Worm (Caenorhabditis elegans): ENCODE results near the gene ttc-7.

Gene ttc-7

ce11 chrIII:1859532-1859931 lies 697 bp upstream of the ttc-7 start, which contains the start of gene ddp-1 (continued):
- peak; percentile 87 for TF ChIP-seq F23B12.7 (tag; optimal IDR thresholded peaks at IDR 0.05; ENCODE audit: insufficient read depth)
- TF ChIP-seq F33H1.4 (GFP tag; IDR thresholded peaks at IDR 0.05) = peak; percentile 84
- TF ChIP-seq D2030.7 (GFP tag; IDR thresholded peaks at IDR 0.05) = peak; percentile 88
- peak; percentile 86 for TF ChIP-seq ceh-79 (tag; optimal IDR thresholded peaks at IDR 0.05)
- TF ChIP-seq Y95B8A.8 (GFP tag; IDR thresholded peaks at IDR 0.05) = peak; percentile 82; the same call in 1 of the 2 replicates
- peak; percentile 85 for TF ChIP-seq chd-7 (tag; optimal IDR thresholded peaks at IDR 0.05)
- TF ChIP-seq ceh-58 (GFP tag; IDR thresholded peaks at IDR 0.05) = peak; percentile 79; the same call in 1 of the 2 replicates
- peak; percentile 96 for TF ChIP-seq B0336.3 (GFP tag; IDR thresholded peaks at IDR 0.05)
- peak; percentile 73 for TF ChIP-seq madf-8 (GFP tag; conservative IDR thresholded peaks at IDR 0.05)
- TF ChIP-seq nhr-27 (tag; optimal IDR thresholded peaks at IDR 0.05) = peak; percentile 55
- TF ChIP-seq snpc-1.3 (tag; optimal IDR thresholded peaks at IDR 0.05; ENCODE audit: insufficient read depth) = peak; percentile 86
- no peak for TF ChIP-seq sea-2 (GFP tag; IDR thresholded peaks at IDR 0.05)
- peak; percentile 96 for TF ChIP-seq lin-40 (tag; optimal IDR thresholded peaks at IDR 0.05)
- peak; percentile 99 for TF ChIP-seq dpl-1 (GFP tag; optimal IDR thresholded peaks at IDR 0.05)
- peak; percentile 57; the same call in 1 of the 2 replicates for TF ChIP-seq attf-6 (GFP tag; IDR thresholded peaks at IDR 0.05)
- TF ChIP-seq bed-2 (GFP tag; IDR thresholded peaks at IDR 0.05) = no peak
- TF ChIP-seq tbp1 (GFP tag; optimal IDR thresholded peaks at IDR 0.05) = peak; percentile 76
- TF ChIP-seq ztf-25 (GFP tag; IDR thresholded peaks at IDR 0.05) = no peak
- peak; percentile 81 for TF ChIP-seq B0035.1 (tag; optimal IDR thresholded peaks at IDR 0.05)
- peak in 1 of 2 experiments; percentile 53 for TF ChIP-seq rec-8 (tag; optimal IDR thresholded peaks at IDR 0.05)
- peak; percentile 86 for TF ChIP-seq lir-1 (GFP tag; conservative IDR thresholded peaks at IDR 0.05)
- TF ChIP-seq him-1 (tag; optimal IDR thresholded peaks at IDR 0.05) = peak; percentile 72
- TF ChIP-seq madf-10 (tag; optimal IDR thresholded peaks at IDR 0.05) = peak; percentile 80
- peak; percentile 67; the same call in 1 of the 2 replicates for TF ChIP-seq ceh-91 (GFP tag; IDR thresholded peaks at IDR 0.05)
- peak; percentile 88 for TF ChIP-seq F57C9.4 (tag; optimal IDR thresholded peaks at IDR 0.05)
- TF ChIP-seq ceh-100 (GFP tag; IDR thresholded peaks at IDR 0.05) = peak; percentile 84
- peak; percentile 88 for TF ChIP-seq lin-26 (GFP tag; IDR thresholded peaks at IDR 0.05)
- TF ChIP-seq ztf-26 (tag; optimal IDR thresholded peaks at IDR 0.05) = peak; percentile 93
- peak; percentile 75 for TF ChIP-seq zim-3 (tag; optimal IDR thresholded peaks at IDR 0.05)
- TF ChIP-seq ama-1 (optimal IDR thresholded peaks at IDR 0.05) = no peak
- peak in 1 of 2 experiments; percentile 13 for TF ChIP-seq ama-1 (GFP tag; optimal IDR thresholded peaks at IDR 0.05)
- TF ChIP-seq unc-130 (GFP tag; optimal IDR thresholded peaks at IDR 0.05) = peak; percentile 54
- TF ChIP-seq lsy-27 (tag; optimal IDR thresholded peaks at IDR 0.05; ENCODE audit: borderline replicate concordance, insufficient read depth) = peak; percentile 64
- peak; percentile 47; the same call in 1 of the 2 replicates for TF ChIP-seq cebp-1 (GFP tag; IDR thresholded peaks at IDR 0.05)
- TF ChIP-seq cebp-1 (tag; optimal IDR thresholded peaks at IDR 0.05) = peak; percentile 94
- no peak for TF ChIP-seq ets-4 (GFP tag; optimal IDR thresholded peaks at IDR 0.05)
- TF ChIP-seq zfh-2 (GFP tag; conservative IDR thresholded peaks at IDR 0.05) = peak; percentile 62
- TF ChIP-seq ceh-40 (GFP tag; IDR thresholded peaks at IDR 0.05) = no peak
- peak; percentile 94; the same call in 1 of the 2 replicates for TF ChIP-seq cebp-2 (GFP tag; IDR thresholded peaks at IDR 0.05)
- peak; percentile 72; the same call in 1 of the 2 replicates for TF ChIP-seq egl-18 (GFP tag; IDR thresholded peaks at IDR 0.05)
- peak; percentile 72 for TF ChIP-seq sptf-2 (GFP tag; optimal IDR thresholded peaks at IDR 0.05)
- TF ChIP-seq nhr-179 (tag; optimal IDR thresholded peaks at IDR 0.05) = no peak
- TF ChIP-seq sdz-38 (tag; optimal IDR thresholded peaks at IDR 0.05) = no peak
- peak; percentile 60 for TF ChIP-seq ztf-3 (GFP tag; optimal IDR thresholded peaks at IDR 0.05)
- TF ChIP-seq tbx-9 (tag; optimal IDR thresholded peaks at IDR 0.05; ENCODE audit: borderline replicate concordance) = no peak
- peak; percentile 100 for TF ChIP-seq lin-54 (GFP tag; optimal IDR thresholded peaks at IDR 0.05)
- no peak for TF ChIP-seq bed-1 (GFP tag; IDR thresholded peaks at IDR 0.05)
- 0 out of 2 replicates have a peak, but pooled peaks have one; percentile 31 for TF ChIP-seq egrh-3 (GFP tag; IDR thresholded peaks at IDR 0.05)
- no peak for TF ChIP-seq aptf-3 (GFP tag; IDR thresholded peaks at IDR 0.05)
